Fruit fly (Drosophila melanogaster): Measurements from ENCODE around the gene Snmp1.

dm6 chr3R:21199953-21200368 is 32.0 kb upstream of the Snmp1 start:
- TF ChIP-seq psq (optimal IDR thresholded peaks at IDR 0.05) (no peak), EcR (GFP tag; optimal IDR thresholded peaks at IDR 0.05) (peak in 1 of 2 experiments; percentile 43)
